Worm (Caenorhabditis elegans): ENCODE results near the gene nhr-96.

DNA sequence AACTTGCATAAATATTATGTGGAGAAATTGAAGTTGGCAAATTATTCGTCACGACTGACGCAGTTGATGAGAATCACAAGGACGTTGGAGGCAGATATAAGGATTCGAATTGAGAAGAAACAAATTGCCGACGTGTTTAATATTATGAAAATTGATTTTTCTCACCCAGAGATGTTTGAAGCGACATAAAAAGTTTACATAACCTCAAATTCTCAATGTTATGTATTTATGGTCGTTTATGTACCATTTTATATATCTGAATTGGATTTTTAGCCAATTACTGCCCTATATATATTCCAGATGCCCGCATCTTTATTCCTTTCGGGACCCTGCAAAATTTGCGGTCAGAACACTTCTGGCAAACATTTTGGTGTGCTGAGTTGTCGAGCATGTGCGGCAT, 4.5 kb upstream of the nhr-96 start, which contains the start of gene nhr-126:
- TF ChIP-seq egl-27 (tag; optimal IDR thresholded peaks at IDR 0.05) (no peak), ama-1 (optimal IDR thresholded peaks at IDR 0.05) (no peak), nhr-11 (tag; optimal IDR thresholded peaks at IDR 0.05) (no peak), elt-3 (tag; optimal IDR thresholded peaks at IDR 0.05) (no peak), elt-2 (tag; optimal IDR thresholded peaks at IDR 0.05) (no peak), mdl-1 (tag; optimal IDR thresholded peaks at IDR 0.05) (no peak), elt-1 (tag; optimal IDR thresholded peaks at IDR 0.05) (no peak), nhr-77 (tag; optimal IDR thresholded peaks at IDR 0.05) (no peak), pha-4 (tag; optimal IDR thresholded peaks at IDR 0.05) (no peak), nhr-12 (tag; optimal IDR thresholded peaks at IDR 0.05) (no peak), nhr-76 (tag; optimal IDR thresholded peaks at IDR 0.05) (no peak), ceh-82 (tag; optimal IDR thresholded peaks at IDR 0.05) (no peak)

Data from whole organism, L3 larva.